Fruit fly (Drosophila melanogaster) whole organism, embryonic: ENCODE measurements around the gene anox.

Experiments
- Atf-2 ChIP-seq: fragments of 200-800 bp; sonication (Bioruptor generic); optimal IDR thresholded peaks from 2 replicates; lab custom pipeline; 2016; ENCODE audit warnings: missing biosample characterization, missing genetic modification characterization
- B-H1 ChIP-seq: fragments of 200-800 bp; sonication (Bioruptor generic); IDR thresholded peaks from 3 replicates; pipeline ENCODE4 v1.3.6; 2022; ENCODE audit warnings: missing biosample characterization, missing genetic modification characterization
- BEAF-32 ChIP-seq: fragments of 200-800 bp; sonication (Bioruptor generic); optimal IDR thresholded peaks from 3 replicates; lab custom pipeline; 2017; ENCODE audit warnings: missing biosample characterization, missing genetic modification characterization, mild to moderate bottlenecking, moderate library complexity, missing genetic modification reagents
- CG10462 ChIP-seq: fragments of 200-800 bp; sonication (Bioruptor generic); optimal IDR thresholded peaks from 2 replicates; lab custom pipeline; 2016; ENCODE audit warnings: missing biosample characterization, missing genetic modification characterization
- CG11398 ChIP-seq: fragments of 200-800 bp; sonication (Bioruptor generic); optimal IDR thresholded peaks from 2 replicates; lab custom pipeline; 2016; ENCODE audit warnings: missing biosample characterization, missing genetic modification characterization
- CG14014 ChIP-seq: fragments of 200-800 bp; sonication (Bioruptor generic); IDR thresholded peaks from 2 replicates; pipeline ENCODE4 v1.3.6; 2022; ENCODE audit warnings: missing biosample characterization, missing genetic modification characterization
- CG15073 ChIP-seq: fragments of 200-800 bp; sonication (Bioruptor generic); optimal IDR thresholded peaks from 2 replicates; lab custom pipeline; 2016; ENCODE audit warnings: missing biosample characterization, missing genetic modification characterization
- CG1602 ChIP-seq: fragments of 200-800 bp; sonication (Bioruptor generic); optimal IDR thresholded peaks from 3 replicates; lab custom pipeline; 2016; ENCODE audit warnings: missing biosample characterization, missing genetic modification characterization
- CG2120 ChIP-seq: fragments of 200-800 bp; sonication (Bioruptor generic); optimal IDR thresholded peaks from 3 replicates; lab custom pipeline; 2016; ENCODE audit warnings: missing biosample characterization, missing genetic modification characterization
- CG30020 ChIP-seq: fragments of 200-800 bp; optimal IDR thresholded peaks from 2 replicates; lab custom pipeline; 2019; ENCODE audit warnings: missing biosample characterization, mild to moderate bottlenecking, missing genetic modification characterization, moderate library complexity
- CG3995 ChIP-seq: fragments of 200-800 bp; sonication (Bioruptor generic); optimal IDR thresholded peaks from 3 replicates; lab custom pipeline; 2016; ENCODE audit warnings: missing biosample characterization, missing genetic modification characterization
- CG4730 ChIP-seq: fragments of 200-800 bp; sonication (Bioruptor generic); IDR thresholded peaks from 2 replicates; pipeline ENCODE4 v1.3.6; 2022; ENCODE audit warnings: missing biosample characterization, missing genetic modification characterization
- CG8944 ChIP-seq: fragments of 200-800 bp; sonication (Bioruptor generic); optimal IDR thresholded peaks from 3 replicates; lab custom pipeline; 2016; ENCODE audit warnings: missing biosample characterization, missing genetic modification characterization
- CG9797 ChIP-seq: fragments of 200-800 bp; sonication (Bioruptor generic); optimal IDR thresholded peaks from 3 replicates; lab custom pipeline; 2018; ENCODE audit warnings: missing biosample characterization, mild to moderate bottlenecking, missing genetic modification characterization
- CG9817 ChIP-seq: fragments of 200-800 bp; sonication (Bioruptor generic); optimal IDR thresholded peaks from 2 replicates; lab custom pipeline; 2018; ENCODE audit warnings: missing biosample characterization, mild to moderate bottlenecking, missing genetic modification characterization, moderate library complexity
- Dfd ChIP-seq, 2 experiments: fragments of >200 bp; optimal IDR thresholded peaks; 2 replicates each; lab custom pipeline; 2017; ENCODE audit warnings: missing biosample characterization in 2 of 2, missing genetic modification characterization in 2 of 2
- E2f2 ChIP-seq: fragments of 200-800 bp; sonication (Bioruptor generic); IDR thresholded peaks from 2 replicates; pipeline ENCODE4 v1.3.6; 2022; ENCODE audit warnings: missing biosample characterization, missing genetic modification characterization
- Elba2 ChIP-seq: fragments of 200-800 bp; sonication (Bioruptor generic); optimal IDR thresholded peaks from 3 replicates; lab custom pipeline; 2016; ENCODE audit warnings: missing biosample characterization, missing genetic modification characterization
- Gug ChIP-seq: fragments of 200-800 bp; sonication (Bioruptor generic); IDR thresholded peaks from 4 replicates; pipeline ENCODE4 v1.3.6; 2022; ENCODE audit warnings: missing biosample characterization, missing genetic modification characterization
- Hr78 ChIP-seq, 2 experiments: fragments of 200-800 bp in 1 of 2; fragments of >200 bp in 1 of 2; sonication (Bioruptor generic) in 1 of 2; optimal IDR thresholded peaks; 2 replicates each; lab custom pipeline; 2017 to 2019; ENCODE audit warnings: missing biosample characterization in 2 of 2, missing genetic modification characterization in 2 of 2, mild to moderate bottlenecking in 1 of 2, moderate library complexity in 1 of 2
- Hsf ChIP-seq: fragments of 200-800 bp; sonication (Bioruptor generic); optimal IDR thresholded peaks from 3 replicates; lab custom pipeline; 2016; ENCODE audit warnings: missing biosample characterization, missing genetic modification characterization
- Jarid2 ChIP-seq: fragments of 200-800 bp; sonication (Bioruptor generic); optimal IDR thresholded peaks from 3 replicates; lab custom pipeline; 2017; ENCODE audit warnings: mild to moderate bottlenecking, missing biosample characterization, missing genetic modification reagents, missing genetic modification characterization
- Kr ChIP-seq: fragments of 200-800 bp; sonication (Bioruptor generic); optimal IDR thresholded peaks from 2 replicates; lab custom pipeline; 2017; ENCODE audit warnings: missing biosample characterization, mild to moderate bottlenecking, missing genetic modification characterization
- Lim3 ChIP-seq: fragments of 200-800 bp; sonication (Bioruptor generic); IDR thresholded peaks from 2 replicates; pipeline ENCODE4 v1.3.6; 2022; ENCODE audit warnings: missing biosample characterization, missing genetic modification characterization
- Med ChIP-seq: fragments of 200-800 bp; sonication (Bioruptor generic); peaks from one replicate; lab custom pipeline; 2016; ENCODE audit warnings: missing biosample characterization, missing genetic modification characterization, mild to moderate bottlenecking, inconsistent platforms, moderate library complexity
- Meics ChIP-seq: fragments of 200-800 bp; sonication (Bioruptor generic); optimal IDR thresholded peaks from 2 replicates; lab custom pipeline; 2017; ENCODE audit warnings: missing biosample characterization, mild to moderate bottlenecking, missing genetic modification characterization
- Ptx1 ChIP-seq: fragments of 200-800 bp; sonication (Bioruptor generic); IDR thresholded peaks from 2 replicates; pipeline ENCODE4 v1.3.6; 2022; ENCODE audit warnings: missing biosample characterization, missing genetic modification characterization
- Rfx ChIP-seq: fragments of 200-800 bp; sonication (Bioruptor generic); IDR thresholded peaks from 2 replicates; pipeline ENCODE4 v1.3.6; 2022; ENCODE audit warnings: missing biosample characterization, missing genetic modification characterization
- Sry-δ ChIP-seq: fragments of 200-800 bp; sonication (Bioruptor generic); optimal IDR thresholded peaks from 2 replicates; lab custom pipeline; 2016; ENCODE audit warnings: missing biosample characterization, missing genetic modification characterization
- bbx ChIP-seq: fragments of 200-800 bp; sonication (Bioruptor generic); IDR thresholded peaks from 2 replicates; pipeline ENCODE4 v1.3.6; 2022; ENCODE audit warnings: missing biosample characterization, missing genetic modification characterization; ENCODE audit not compliant: partially characterized antibody
- cad ChIP-seq: fragments of >200 bp; optimal IDR thresholded peaks from 2 replicates; lab custom pipeline; 2017; ENCODE audit warnings: missing biosample characterization, missing genetic modification characterization
- ci ChIP-seq: fragments of 200-800 bp; sonication (Bioruptor generic); IDR thresholded peaks from 3 replicates; pipeline ENCODE4 v1.3.6; 2022; ENCODE audit warnings: missing biosample characterization, missing genetic modification characterization
- dm ChIP-seq: fragments of 200-800 bp; sonication (Bioruptor generic); optimal IDR thresholded peaks from 3 replicates; lab custom pipeline; 2016; ENCODE audit warnings: missing biosample characterization, missing genetic modification characterization
- fru ChIP-seq: fragments of >200 bp; optimal IDR thresholded peaks from 2 replicates; lab custom pipeline; 2017
- gsb-n ChIP-seq: fragments of 200-800 bp; sonication (Bioruptor generic); optimal IDR thresholded peaks from 3 replicates; lab custom pipeline; 2018; ENCODE audit warnings: missing biosample characterization, mild to moderate bottlenecking, missing genetic modification characterization
- her ChIP-seq: fragments of 200-800 bp; sonication (Bioruptor generic); optimal IDR thresholded peaks from 2 replicates; lab custom pipeline; 2016; ENCODE audit warnings: missing biosample characterization, missing genetic modification characterization
- insv ChIP-seq, 2 experiments: fragments of 200-800 bp; sonication (Bioruptor generic); optimal IDR thresholded peaks; 3 replicates each; lab custom pipeline; 2016 to 2018; ENCODE audit warnings: missing biosample characterization in 2 of 2, missing genetic modification characterization in 2 of 2
- pum ChIP-seq: fragments of 200-800 bp; sonication (Bioruptor generic); optimal IDR thresholded peaks from 2 replicates; lab custom pipeline; 2016; ENCODE audit warnings: missing biosample characterization, missing genetic modification characterization
- sc ChIP-seq, 3 experiments: fragments of >200 bp in 2 of 3; fragments of 200-800 bp in 1 of 3; sonication (Bioruptor generic) in 1 of 3; optimal IDR thresholded peaks; 2 replicates in 2 of 3; 3 replicates in 1 of 3; lab custom pipeline; 2017; ENCODE audit warnings: mild to moderate bottlenecking in 1 of 3, missing biosample characterization in 1 of 3, missing genetic modification characterization in 1 of 3, missing genetic modification reagents in 1 of 3
- shn ChIP-seq: fragments of 200-800 bp; sonication (Bioruptor generic); optimal IDR thresholded peaks from 3 replicates; lab custom pipeline; 2016; ENCODE audit warnings: missing biosample characterization, missing genetic modification characterization
- sima ChIP-seq: fragments of 200-800 bp; sonication (Bioruptor generic); optimal IDR thresholded peaks from 2 replicates; lab custom pipeline; 2016; ENCODE audit warnings: missing biosample characterization, missing genetic modification characterization
- slou ChIP-seq: fragments of 200-800 bp; sonication (Bioruptor generic); optimal IDR thresholded peaks from 3 replicates; lab custom pipeline; 2016; ENCODE audit warnings: missing biosample characterization, missing genetic modification characterization
- sqz ChIP-seq: fragments of 200-800 bp; sonication (Bioruptor generic); optimal IDR thresholded peaks from 3 replicates; lab custom pipeline; 2018; ENCODE audit warnings: missing biosample characterization, mild to moderate bottlenecking, missing genetic modification characterization
- stwl ChIP-seq: fragments of 200-800 bp; sonication (Bioruptor generic); optimal IDR thresholded peaks from 3 replicates; lab custom pipeline; 2018; ENCODE audit warnings: missing biosample characterization, mild to moderate bottlenecking, missing genetic modification characterization, moderate library complexity
- tll ChIP-seq, 2 experiments: fragments of 200-800 bp in 1 of 2; fragments of >200 bp in 1 of 2; sonication (Bioruptor generic) in 1 of 2; optimal IDR thresholded peaks; 2 replicates each; lab custom pipeline; 2017 to 2019; ENCODE audit warnings: missing biosample characterization in 2 of 2, missing genetic modification characterization in 2 of 2, mild to moderate bottlenecking in 1 of 2, moderate library complexity in 1 of 2
- zen2 ChIP-seq: fragments of 200-800 bp; sonication (Bioruptor generic); IDR thresholded peaks from 3 replicates; pipeline ENCODE4 v1.3.6; 2022; ENCODE audit warnings: missing biosample characterization, missing genetic modification characterization; ENCODE audit not compliant: partially characterized antibody

Gene anox

dm6 chrX:21367363-21368072 is 48.4 kb upstream of the anox start (continued):
- TF ChIP-seq Hsf (GFP tag; lab: Kevin White, UChicago) = peak; percentile 98
- TF ChIP-seq stwl (tag; lab: Kevin White, UChicago) = peak; percentile 4
- TF ChIP-seq CG9817 (tag; lab: Kevin White, UChicago) = peak; percentile 98
- TF ChIP-seq Rfx (GFP tag; lab: Robert Waterston, UW) = peak; percentile 98
- TF ChIP-seq Med (GFP tag; lab: Kevin White, UChicago) = peak; percentile 99
- TF ChIP-seq zen2 (GFP tag; lab: Robert Waterston, UW) = no peak
- peak; percentile 96 for TF ChIP-seq gsb-n (tag; lab: Kevin White, UChicago)
- TF ChIP-seq Meics (GFP tag; lab: Kevin White, UChicago) = peak; percentile 98
- TF ChIP-seq her (GFP tag; lab: Kevin White, UChicago) = peak; percentile 91
- no peak for TF ChIP-seq fru (lab: Kevin White, UChicago)
- peak; percentile 97 for TF ChIP-seq Ptx1 (GFP tag; lab: Robert Waterston, UW)

- peak; percentile 6 for TF ChIP-seq CG9797 (GFP tag; lab: Kevin White, UChicago)
- TF ChIP-seq cad (GFP tag; lab: Kevin White, UChicago) = no peak
- TF ChIP-seq Sry-δ = no peak
- TF ChIP-seq CG1602 (GFP tag; lab: Kevin White, UChicago) = peak; percentile 87
- peak; percentile 63 for TF ChIP-seq CG2120
- TF ChIP-seq CG11398 (GFP tag; lab: Kevin White, UChicago) = no peak
- peak; percentile 89 for TF ChIP-seq Gug (GFP tag; lab: Robert Waterston, UW)
- peak in 1 of 2 experiments; percentile 69 for TF ChIP-seq insv (GFP tag; optimal IDR thresholded peaks at IDR 0.05; lab: Kevin White, UChicago)
- TF ChIP-seq CG4730 (GFP tag; lab: Robert Waterston, UW) = peak; percentile 84
- TF ChIP-seq CG3995 (GFP tag; lab: Kevin White, UChicago) = peak; percentile 32
- TF ChIP-seq gsb-n (tag; lab: Kevin White, UChicago) = peak; percentile 89
- peak; percentile 70 for TF ChIP-seq slou
- TF ChIP-seq ci (GFP tag; lab: Robert Waterston, UW) = peak; percentile 81
- TF ChIP-seq Lim3 (GFP tag; lab: Robert Waterston, UW) = 0 out of 2 replicates have a peak, but pooled peaks have one; percentile 30
- TF ChIP-seq Atf-2 (GFP tag; lab: Kevin White, UChicago) = peak; percentile 25
- peak; percentile 86 for TF ChIP-seq CG14014 (GFP tag; lab: Robert Waterston, UW)
- no peak for TF ChIP-seq sc (optimal IDR thresholded peaks at IDR 0.05; lab: Kevin White, UChicago)
- peak; percentile 84 for TF ChIP-seq sc (GFP tag; optimal IDR thresholded peaks at IDR 0.05; lab: Kevin White, UChicago)
- peak; percentile 42 for TF ChIP-seq CG15073 (GFP tag; lab: Kevin White, UChicago)
- peak; percentile 83 for TF ChIP-seq B-H1 (GFP tag; lab: Robert Waterston, UW)
- peak; percentile 78 for TF ChIP-seq CG10462 (GFP tag; lab: Kevin White, UChicago)
- peak; percentile 92 for TF ChIP-seq sqz (GFP tag; lab: Kevin White, UChicago)
- peak; percentile 30 for TF ChIP-seq pum
- peak; percentile 23; the same call in 1 of the 2 replicates for TF ChIP-seq bbx (GFP tag; lab: Robert Waterston, UW)
- TF ChIP-seq Hr78 (GFP tag; optimal IDR thresholded peaks at IDR 0.05; lab: Kevin White, UChicago) = peak in 1 of 2 experiments; percentile 85
- TF ChIP-seq E2f2 (GFP tag; lab: Robert Waterston, UW) = peak; percentile 69
- no peak for TF ChIP-seq sima (GFP tag; lab: Kevin White, UChicago)
- TF ChIP-seq Kr = no peak
- TF ChIP-seq Jarid2 (GFP tag; lab: Kevin White, UChicago) = peak; percentile 72
- TF ChIP-seq CG8944 (GFP tag; lab: Kevin White, UChicago) = peak; percentile 43
- TF ChIP-seq dm (GFP tag; lab: Kevin White, UChicago) = no peak
- peak; percentile 26 for TF ChIP-seq shn
- TF ChIP-seq tll (GFP tag; optimal IDR thresholded peaks at IDR 0.05; lab: Kevin White, UChicago) = no peak
- peak; percentile 10 for TF ChIP-seq BEAF-32 (GFP tag; lab: Kevin White, UChicago)
- no peak for TF ChIP-seq Elba2 (GFP tag; lab: Kevin White, UChicago)
- TF ChIP-seq Dfd (GFP tag; optimal IDR thresholded peaks at IDR 0.05; lab: Kevin White, UChicago) = no peak
- peak; percentile 73 for TF ChIP-seq CG30020 (tag; lab: Kevin White, UChicago)
Observed at dm6 chrX:21366311-21366990, 47.4 kb upstream of the anox start.
